Fruit fly (Drosophila melanogaster) whole organism, embryonic: Measurements from ENCODE around the gene mts.

Experiments used
- Ada2b ChIP-seq: fragments of 200-800 bp; sonication (Bioruptor generic); IDR thresholded peaks from 2 replicates; pipeline ENCODE4 v1.3.6; 2022; ENCODE audit warnings: missing biosample characterization, missing genetic modification characterization
- CG10462 ChIP-seq: fragments of 200-800 bp; sonication (Bioruptor generic); optimal IDR thresholded peaks from 2 replicates; lab custom pipeline; 2016; ENCODE audit warnings: missing biosample characterization, missing genetic modification characterization
- CG10565 ChIP-seq: fragments of 200-800 bp; sonication (Bioruptor generic); optimal IDR thresholded peaks from 3 replicates; lab custom pipeline; 2016; ENCODE audit warnings: missing biosample characterization, mild to moderate bottlenecking, missing genetic modification characterization
- CG10654 ChIP-seq: fragments of 200-800 bp; sonication (Bioruptor generic); optimal IDR thresholded peaks from 2 replicates; lab custom pipeline; 2016; ENCODE audit warnings: missing biosample characterization, missing genetic modification characterization
- CG10959 ChIP-seq: fragments of 200-800 bp; sonication (Bioruptor generic); IDR thresholded peaks from 2 replicates; pipeline ENCODE4 v1.3.6; 2022; ENCODE audit warnings: missing biosample characterization, missing genetic modification characterization
- CG14441 ChIP-seq: fragments of 200-800 bp; sonication (Bioruptor generic); IDR thresholded peaks from 2 replicates; pipeline ENCODE4 v1.3.6; 2022; ENCODE audit warnings: missing biosample characterization, missing genetic modification characterization
- CG14710 ChIP-seq: fragments of 200-800 bp; sonication (Bioruptor generic); optimal IDR thresholded peaks from 3 replicates; lab custom pipeline; 2019; ENCODE audit warnings: missing biosample characterization, mild to moderate bottlenecking, missing genetic modification characterization, moderate library complexity
- CG14965 ChIP-seq: fragments of 200-800 bp; sonication (Bioruptor generic); optimal IDR thresholded peaks from 2 replicates; lab custom pipeline; 2016; ENCODE audit warnings: missing biosample characterization, missing genetic modification characterization, borderline replicate concordance
- CG16779 ChIP-seq: fragments of 200-800 bp; sonication (Bioruptor generic); IDR thresholded peaks from 2 replicates; pipeline ENCODE4 v1.3.6; 2022; ENCODE audit warnings: missing biosample characterization, missing genetic modification characterization
- CG18476 ChIP-seq: fragments of 200-800 bp; sonication (Bioruptor generic); optimal IDR thresholded peaks from 2 replicates; lab custom pipeline; 2016; ENCODE audit warnings: missing biosample characterization, mild to moderate bottlenecking, missing genetic modification characterization
- CG3163 ChIP-seq: fragments of 200-800 bp; sonication (Bioruptor generic); optimal IDR thresholded peaks from 3 replicates; lab custom pipeline; 2016; ENCODE audit warnings: missing biosample characterization, missing genetic modification characterization
- CG42726 ChIP-seq: fragments of 200-800 bp; sonication (Bioruptor generic); IDR thresholded peaks from 2 replicates; pipeline ENCODE4 v1.3.6; 2022; ENCODE audit warnings: missing biosample characterization, missing genetic modification characterization; ENCODE audit not compliant: partially characterized antibody
- CG43689 ChIP-seq: fragments of 200-800 bp; sonication (Bioruptor generic); IDR thresholded peaks from 2 replicates; pipeline ENCODE4 v1.3.6; 2022; ENCODE audit warnings: missing biosample characterization, missing genetic modification characterization
- CG5245 ChIP-seq: fragments of 200-800 bp; sonication (Bioruptor generic); optimal IDR thresholded peaks from 3 replicates; lab custom pipeline; 2016; ENCODE audit warnings: missing biosample characterization, missing genetic modification characterization
- CG5953 ChIP-seq: fragments of 200-800 bp; sonication (Bioruptor generic); IDR thresholded peaks from 2 replicates; pipeline ENCODE4 v1.3.6; 2022; ENCODE audit warnings: missing biosample characterization, missing genetic modification characterization
- CG6854 ChIP-seq: fragments of 200-800 bp; sonication (Bioruptor generic); optimal IDR thresholded peaks from 3 replicates; lab custom pipeline; 2017; ENCODE audit warnings: missing biosample characterization, mild to moderate bottlenecking, missing genetic modification characterization
- CG8944 ChIP-seq: fragments of 200-800 bp; sonication (Bioruptor generic); optimal IDR thresholded peaks from 3 replicates; lab custom pipeline; 2016; ENCODE audit warnings: missing biosample characterization, missing genetic modification characterization
- CG9215 ChIP-seq: fragments of 200-800 bp; sonication (Bioruptor generic); IDR thresholded peaks from 2 replicates; pipeline ENCODE4 v1.3.6; 2022; ENCODE audit warnings: missing biosample characterization, missing genetic modification characterization
- CG9609 ChIP-seq: fragments of 200-800 bp; sonication (Bioruptor generic); optimal IDR thresholded peaks from 3 replicates; lab custom pipeline; 2016; ENCODE audit warnings: missing biosample characterization, missing genetic modification characterization
- CG9797 ChIP-seq: fragments of 200-800 bp; sonication (Bioruptor generic); optimal IDR thresholded peaks from 3 replicates; lab custom pipeline; 2018; ENCODE audit warnings: missing biosample characterization, mild to moderate bottlenecking, missing genetic modification characterization
- D19A ChIP-seq: fragments of 200-800 bp; optimal IDR thresholded peaks from 3 replicates; lab custom pipeline; 2019; ENCODE audit warnings: missing biosample characterization, mild to moderate bottlenecking, missing genetic modification characterization, moderate library complexity
- Doc2 ChIP-seq: fragments of 200-800 bp; sonication (Bioruptor generic); IDR thresholded peaks from 2 replicates; pipeline ENCODE4 v1.3.6; 2022; ENCODE audit warnings: missing biosample characterization, missing genetic modification characterization
- E2f1 ChIP-seq: fragments of 200-800 bp; sonication (Bioruptor generic); IDR thresholded peaks from 2 replicates; pipeline ENCODE4 v1.3.6; 2022; ENCODE audit warnings: missing biosample characterization, missing genetic modification characterization
- Fer1 ChIP-seq: fragments of 200-800 bp; sonication (Bioruptor generic); optimal IDR thresholded peaks from 2 replicates; lab custom pipeline; 2017; ENCODE audit warnings: missing biosample characterization, mild to moderate bottlenecking, missing genetic modification characterization
- HmgD ChIP-seq: fragments of 200-800 bp; sonication (Bioruptor generic); optimal IDR thresholded peaks from 3 replicates; lab custom pipeline; 2016; ENCODE audit warnings: missing biosample characterization, missing genetic modification characterization
- Hr3 ChIP-seq: fragments of 200-800 bp; sonication (Bioruptor generic); optimal IDR thresholded peaks from 3 replicates; lab custom pipeline; 2016; ENCODE audit warnings: missing biosample characterization, missing genetic modification characterization
- Hr51 ChIP-seq, 2 experiments: fragments of 200-800 bp; sonication (Bioruptor generic); optimal IDR thresholded peaks; 2 replicates in 1 of 2; 3 replicates in 1 of 2; lab custom pipeline; 2016 to 2018; ENCODE audit warnings: missing biosample characterization in 2 of 2, missing genetic modification characterization in 2 of 2, mild to moderate bottlenecking in 1 of 2, moderate library complexity in 1 of 2
- NC2α ChIP-seq: fragments of 200-800 bp; sonication (Bioruptor generic); optimal IDR thresholded peaks from 2 replicates; lab custom pipeline; 2016; ENCODE audit warnings: missing biosample characterization, missing genetic modification characterization
- Nf-YC ChIP-seq: fragments of 200-800 bp; optimal IDR thresholded peaks from 3 replicates; lab custom pipeline; 2019; ENCODE audit warnings: missing biosample characterization, mild to moderate bottlenecking, missing genetic modification characterization, moderate library complexity
- Pdp1 ChIP-seq, 2 experiments: fragments of 200-800 bp; sonication (Bioruptor generic); optimal IDR thresholded peaks; 3 replicates each; lab custom pipeline; 2016; ENCODE audit warnings: missing biosample characterization in 2 of 2, missing genetic modification characterization in 2 of 2, mild to moderate bottlenecking in 1 of 2, moderate library complexity in 1 of 2
- Ptx1 ChIP-seq: fragments of 200-800 bp; sonication (Bioruptor generic); IDR thresholded peaks from 2 replicates; pipeline ENCODE4 v1.3.6; 2022; ENCODE audit warnings: missing biosample characterization, missing genetic modification characterization
- bowl ChIP-seq: fragments of 200-800 bp; sonication (Bioruptor generic); IDR thresholded peaks from 2 replicates; pipeline ENCODE4 v1.3.6; 2022; ENCODE audit warnings: missing biosample characterization, missing genetic modification characterization
- chm ChIP-seq: fragments of 200-800 bp; sonication (Bioruptor generic); IDR thresholded peaks from 2 replicates; pipeline ENCODE4 v1.3.6; 2022; ENCODE audit warnings: missing biosample characterization, missing genetic modification characterization
- dmrt99B ChIP-seq: fragments of 200-800 bp; sonication (Bioruptor generic); optimal IDR thresholded peaks from 2 replicates; lab custom pipeline; 2018; ENCODE audit warnings: missing biosample characterization, mild to moderate bottlenecking, missing genetic modification characterization, moderate library complexity
- ems ChIP-seq: fragments of 200-800 bp; sonication (Bioruptor generic); optimal IDR thresholded peaks from 3 replicates; lab custom pipeline; 2016; ENCODE audit warnings: missing biosample characterization, missing genetic modification characterization
- ftz-f1 ChIP-seq: fragments of 200-800 bp; sonication (Bioruptor generic); optimal IDR thresholded peaks from 2 replicates; lab custom pipeline; 2016; ENCODE audit warnings: missing biosample characterization, missing genetic modification characterization
- gfzf ChIP-seq: fragments of 200-800 bp; sonication (Bioruptor generic); optimal IDR thresholded peaks from 2 replicates; lab custom pipeline; 2016; ENCODE audit warnings: missing biosample characterization, mild to moderate bottlenecking, missing genetic modification characterization, moderate library complexity
- hbn ChIP-seq: fragments of 200-800 bp; sonication (Bioruptor generic); IDR thresholded peaks from 2 replicates; pipeline ENCODE4 v1.3.6; 2022; ENCODE audit warnings: missing biosample characterization, missing genetic modification characterization; ENCODE audit not compliant: partially characterized antibody
- insv ChIP-seq, 2 experiments: fragments of 200-800 bp; sonication (Bioruptor generic); optimal IDR thresholded peaks; 3 replicates each; lab custom pipeline; 2016 to 2018; ENCODE audit warnings: missing biosample characterization in 2 of 2, missing genetic modification characterization in 2 of 2
- maf-S ChIP-seq: fragments of 200-800 bp; sonication (Bioruptor generic); optimal IDR thresholded peaks from 2 replicates; lab custom pipeline; 2016; ENCODE audit warnings: missing biosample characterization, missing genetic modification characterization
- onecut ChIP-seq: fragments of 200-800 bp; sonication (Bioruptor generic); IDR thresholded peaks from 2 replicates; pipeline ENCODE4 v1.3.6; 2022; ENCODE audit warnings: missing biosample characterization, missing genetic modification characterization
- otp ChIP-seq: fragments of 200-800 bp; sonication (Bioruptor generic); IDR thresholded peaks from 3 replicates; pipeline ENCODE4, ENCODE4 v1.3.6; 2022; ENCODE audit warnings: missing biosample characterization, missing genetic modification characterization
- sc ChIP-seq, 3 experiments: fragments of >200 bp in 2 of 3; fragments of 200-800 bp in 1 of 3; sonication (Bioruptor generic) in 1 of 3; optimal IDR thresholded peaks; 2 replicates in 2 of 3; 3 replicates in 1 of 3; lab custom pipeline; 2017; ENCODE audit warnings: mild to moderate bottlenecking in 1 of 3, missing biosample characterization in 1 of 3, missing genetic modification characterization in 1 of 3, missing genetic modification reagents in 1 of 3
- shn ChIP-seq: fragments of 200-800 bp; sonication (Bioruptor generic); optimal IDR thresholded peaks from 3 replicates; lab custom pipeline; 2016; ENCODE audit warnings: missing biosample characterization, missing genetic modification characterization
- slbo ChIP-seq: fragments of 200-800 bp; sonication (Bioruptor generic); IDR thresholded peaks from 2 replicates; pipeline ENCODE4 v1.3.6; 2022; ENCODE audit warnings: missing biosample characterization, missing genetic modification characterization
- sob ChIP-seq: fragments of 200-800 bp; sonication (Bioruptor generic); IDR thresholded peaks from 2 replicates; pipeline ENCODE4 v1.3.6; 2022; ENCODE audit warnings: missing biosample characterization, missing genetic modification characterization
- ssp ChIP-seq: fragments of 200-800 bp; sonication (Bioruptor generic); IDR thresholded peaks from 2 replicates; pipeline ENCODE4 v1.3.6; 2022; ENCODE audit warnings: missing biosample characterization, missing genetic modification characterization
- sug ChIP-seq: fragments of 200-800 bp; optimal IDR thresholded peaks from 2 replicates; lab custom pipeline; 2019; ENCODE audit warnings: missing biosample characterization, mild to moderate bottlenecking, missing genetic modification characterization, moderate library complexity
- tap ChIP-seq: fragments of 200-800 bp; optimal IDR thresholded peaks from 3 replicates; lab custom pipeline; 2019; ENCODE audit warnings: missing biosample characterization, mild to moderate bottlenecking, missing genetic modification characterization, moderate library complexity
- tin ChIP-seq: fragments of 200-800 bp; sonication (Bioruptor generic); optimal IDR thresholded peaks from 3 replicates; lab custom pipeline; 2016; ENCODE audit warnings: missing biosample characterization, missing genetic modification characterization
- wek ChIP-seq: fragments of 200-800 bp; sonication (Bioruptor generic); optimal IDR thresholded peaks from 3 replicates; lab custom pipeline; 2018; ENCODE audit warnings: missing biosample characterization, mild to moderate bottlenecking, missing genetic modification characterization, moderate library complexity

mts gene

DNA sequence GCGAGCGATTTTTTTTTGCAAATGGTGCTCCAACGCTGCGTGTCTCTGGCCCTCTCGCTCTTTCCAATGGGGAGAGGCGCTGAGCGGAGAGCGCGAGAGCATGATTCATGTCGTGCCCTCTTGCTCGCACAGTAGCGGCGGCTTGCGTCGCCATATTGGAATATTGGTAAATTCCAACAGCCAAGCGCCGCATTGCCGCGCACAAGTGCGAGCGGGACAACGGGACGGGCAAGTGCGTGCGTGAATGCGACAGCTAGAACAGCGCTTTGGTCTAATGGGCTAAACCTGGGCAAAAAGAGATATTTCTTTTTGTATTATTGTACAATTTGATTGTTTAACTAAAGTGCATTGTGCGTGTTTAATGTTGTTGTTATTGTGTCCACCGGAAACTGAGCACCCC lies 781 bp downstream of the mts start (continued):
- TF ChIP-seq CG10565 (GFP tag; lab: Kevin White, UChicago) (no peak), Doc2 (GFP tag; lab: Robert Waterston, UW) (no peak), tin (GFP tag; lab: Kevin White, UChicago) (no peak), bowl (no peak), Hr3 (no peak), onecut (GFP tag; lab: Robert Waterston, UW) (peak; percentile 87), CG10654 (no peak), ftz-f1 (GFP tag; lab: Kevin White, UChicago) (peak; percentile 51), CG14710 (tag; lab: Kevin White, UChicago) (no peak), shn (GFP tag; lab: Kevin White, UChicago) (no peak), D19A (tag; lab: Kevin White, UChicago) (no peak), CG5953 (GFP tag; lab: Robert Waterston, UW) (0 out of 2 replicates have a peak, but pooled peaks have one; percentile 11), insv (GFP tag; optimal IDR thresholded peaks at IDR 0.05; lab: Kevin White, UChicago) (peak in 1 of 2 experiments; percentile 62), Ada2b (GFP tag; lab: Robert Waterston, UW) (peak; percentile 15; the same call in 1 of the 2 replicates), Fer1 (GFP tag; lab: Kevin White, UChicago) (no peak), dmrt99B (tag; lab: Kevin White, UChicago) (peak; percentile 22), sc (optimal IDR thresholded peaks at IDR 0.05; lab: Kevin White, UChicago) (no peak), sc (GFP tag; optimal IDR thresholded peaks at IDR 0.05; lab: Kevin White, UChicago) (no peak), CG10959 (GFP tag; lab: Robert Waterston, UW) (no peak), Pdp1 (GFP tag; optimal IDR thresholded peaks at IDR 0.05; lab: Kevin White, UChicago) (peak in 1 of 2 experiments; percentile 14), wek (no peak), sob (no peak), CG42726 (GFP tag; lab: Robert Waterston, UW) (peak; percentile 77), CG9609 (GFP tag; lab: Kevin White, UChicago) (no peak), CG6854 (GFP tag; lab: Kevin White, UChicago) (no peak), slbo (GFP tag; lab: Robert Waterston, UW) (peak; percentile 50), E2f1 (GFP tag; lab: Robert Waterston, UW) (peak; percentile 24; the same call in 1 of the 2 replicates), sug (peak; percentile 48), ssp (no peak), hbn (GFP tag; lab: Robert Waterston, UW) (no peak; the same call in 1 of the 2 replicates), CG43689 (no peak), CG14965 (no peak), CG9215 (peak; percentile 21; the same call in 1 of the 2 replicates), CG18476 (no peak), CG16779 (no peak), otp (0 out of 3 replicates have a peak, but pooled peaks have one; percentile 23), maf-S (no peak), ems (GFP tag; lab: Kevin White, UChicago) (no peak), Ptx1 (GFP tag; lab: Robert Waterston, UW) (no peak), CG5245 (GFP tag; lab: Kevin White, UChicago) (no peak), CG10462 (GFP tag; lab: Kevin White, UChicago) (no peak), tap (no peak), HmgD (GFP tag; lab: Kevin White, UChicago) (peak; percentile 45), Hr51 (GFP tag; optimal IDR thresholded peaks at IDR 0.05; lab: Kevin White, UChicago) (peak in 1 of 2 experiments; percentile 13), CG14441 (GFP tag; lab: Robert Waterston, UW) (0 out of 2 replicates have a peak, but pooled peaks have one; percentile 36), CG9797 (GFP tag; lab: Kevin White, UChicago) (no peak), CG3163 (GFP tag; lab: Kevin White, UChicago) (no peak), chm (peak; percentile 59; the same call in 1 of the 2 replicates), Nf-YC (tag; lab: Kevin White, UChicago) (peak; percentile 89), CG8944 (no peak), NC2α (GFP tag; lab: Kevin White, UChicago) (no peak), gfzf (GFP tag; lab: Kevin White, UChicago) (no peak)
